Fruit fly (Drosophila melanogaster) whole organism, prepupa: Measurements from ENCODE around the gene brat.
A peak's percentile ranks its signal among the peaks of the same experiment; 100 is the strongest.

Source experiments
- Blimp-1 ChIP-seq: fragments of 200-800 bp; sonication (Bioruptor generic); optimal IDR thresholded peaks from 3 replicates; lab custom pipeline; 2017; ENCODE audit warnings: missing biosample characterization, missing genetic modification characterization, mild to moderate bottlenecking, moderate library complexity, missing genetic modification reagents
- CG10631 ChIP-seq: fragments of 200-800 bp; sonication (Bioruptor generic); optimal IDR thresholded peaks from 2 replicates; lab custom pipeline; 2016; ENCODE audit warnings: missing biosample characterization, missing genetic modification characterization
- CG10669 ChIP-seq: fragments of 200-800 bp; sonication (Bioruptor generic); optimal IDR thresholded peaks from 3 replicates; lab custom pipeline; 2018; ENCODE audit warnings: missing biosample characterization, mild to moderate bottlenecking, missing genetic modification characterization, moderate library complexity
- CG11294 ChIP-seq: fragments of 200-800 bp; sonication (Bioruptor generic); IDR thresholded peaks from 2 replicates; pipeline ENCODE4 v1.3.6; 2022; ENCODE audit warnings: missing biosample characterization, missing genetic modification characterization
- CG11902 ChIP-seq: fragments of 200-800 bp; sonication (Bioruptor generic); optimal IDR thresholded peaks from 3 replicates; lab custom pipeline; 2016; ENCODE audit warnings: missing biosample characterization, missing genetic modification characterization
- CG15336 ChIP-seq: fragments of 200-800 bp; sonication (Bioruptor generic); IDR thresholded peaks from 2 replicates; pipeline ENCODE4 v1.3.6; 2022; ENCODE audit warnings: missing biosample characterization, missing genetic modification characterization
- CG1621 ChIP-seq: fragments of 200-800 bp; sonication (Bioruptor generic); optimal IDR thresholded peaks from 3 replicates; lab custom pipeline; 2018; ENCODE audit warnings: missing biosample characterization, mild to moderate bottlenecking, missing genetic modification characterization
- CG16779 ChIP-seq: fragments of 200-800 bp; sonication (Bioruptor generic); optimal IDR thresholded peaks from 3 replicates; lab custom pipeline; 2017; ENCODE audit warnings: missing biosample characterization, mild to moderate bottlenecking, missing genetic modification characterization
- CG3032 ChIP-seq: fragments of 200-800 bp; optimal IDR thresholded peaks from 2 replicates; lab custom pipeline; 2019; ENCODE audit warnings: missing biosample characterization, mild to moderate bottlenecking, missing genetic modification characterization, moderate library complexity
- CG31627 ChIP-seq: fragments of 200-800 bp; sonication (Bioruptor generic); optimal IDR thresholded peaks from 3 replicates; lab custom pipeline; 2016; ENCODE audit warnings: missing biosample characterization, missing genetic modification characterization
- CG34406 ChIP-seq: fragments of 200-800 bp; sonication (Bioruptor generic); optimal IDR thresholded peaks from 3 replicates; lab custom pipeline; 2016; ENCODE audit warnings: missing biosample characterization, missing genetic modification characterization
- CG3919 ChIP-seq: fragments of 200-800 bp; sonication (Bioruptor generic); optimal IDR thresholded peaks from 3 replicates; lab custom pipeline; 2016; ENCODE audit warnings: missing biosample characterization, missing genetic modification characterization
- CG4318 ChIP-seq: fragments of 200-800 bp; sonication (Bioruptor generic); optimal IDR thresholded peaks from 3 replicates; lab custom pipeline; 2017; ENCODE audit warnings: missing biosample characterization, mild to moderate bottlenecking, missing genetic modification characterization
- CG6163 ChIP-seq: fragments of 200-800 bp; sonication (Bioruptor generic); IDR thresholded peaks from 3 replicates; pipeline ENCODE4 v1.3.6; 2022; ENCODE audit warnings: missing biosample characterization, missing genetic modification characterization
- CG6792 ChIP-seq: fragments of 200-800 bp; sonication (Bioruptor generic); optimal IDR thresholded peaks from 3 replicates; lab custom pipeline; 2016; ENCODE audit warnings: missing biosample characterization, missing genetic modification characterization
- CG6854 ChIP-seq: fragments of 200-800 bp; sonication (Bioruptor generic); optimal IDR thresholded peaks from 2 replicates; lab custom pipeline; 2017; ENCODE audit warnings: missing biosample characterization, mild to moderate bottlenecking, missing genetic modification characterization
- CG8119 ChIP-seq: fragments of 200-800 bp; sonication (Bioruptor generic); IDR thresholded peaks from 3 replicates; pipeline ENCODE4 v1.3.6; 2022; ENCODE audit warnings: missing biosample characterization, missing genetic modification characterization
- CG8319 ChIP-seq: fragments of 200-800 bp; sonication (Bioruptor generic); optimal IDR thresholded peaks from 3 replicates; lab custom pipeline; 2016; ENCODE audit warnings: missing biosample characterization, missing genetic modification characterization
- CG8632 ChIP-seq: fragments of 200-800 bp; sonication (Bioruptor generic); optimal IDR thresholded peaks from 3 replicates; lab custom pipeline; 2016; ENCODE audit warnings: missing biosample characterization, missing genetic modification characterization
- Eip78C ChIP-seq: fragments of 200-800 bp; sonication (Bioruptor generic); peaks from one replicate; lab custom pipeline; 2016; ENCODE audit warnings: missing biosample characterization, missing genetic modification characterization
- Eip93F ChIP-seq: fragments of 200-800 bp; sonication (Bioruptor generic); optimal IDR thresholded peaks from 2 replicates; lab custom pipeline; 2016; ENCODE audit warnings: missing biosample characterization, mild to moderate bottlenecking, missing genetic modification characterization
- Ets21C ChIP-seq: fragments of 200-800 bp; sonication (Bioruptor generic); optimal IDR thresholded peaks from 3 replicates; lab custom pipeline; 2016; ENCODE audit warnings: missing biosample characterization, missing genetic modification characterization
- Ets96B ChIP-seq: fragments of 200-800 bp; optimal IDR thresholded peaks from 2 replicates; lab custom pipeline; 2019; ENCODE audit warnings: missing biosample characterization, mild to moderate bottlenecking, missing genetic modification characterization, moderate library complexity
- Gug ChIP-seq: fragments of 200-800 bp; sonication (Bioruptor generic); IDR thresholded peaks from 2 replicates; pipeline ENCODE4 v1.3.6; 2022; ENCODE audit warnings: missing biosample characterization, missing genetic modification characterization
- Hr38 ChIP-seq: sonication (Bioruptor generic); optimal IDR thresholded peaks from 2 replicates; lab custom pipeline; 2016; ENCODE audit warnings: missing biosample characterization, missing genetic modification characterization
- Hr39 ChIP-seq: fragments of 200-800 bp; sonication (Bioruptor generic); optimal IDR thresholded peaks from 2 replicates; lab custom pipeline; 2016; ENCODE audit warnings: missing biosample characterization, missing genetic modification characterization
- Hr4 ChIP-seq: fragments of 200-800 bp; sonication (Bioruptor generic); optimal IDR thresholded peaks from 3 replicates; lab custom pipeline; 2016; ENCODE audit warnings: missing biosample characterization, missing genetic modification characterization
- Lpt ChIP-seq: fragments of 200-800 bp; sonication (Bioruptor generic); optimal IDR thresholded peaks from 3 replicates; lab custom pipeline; 2016; ENCODE audit warnings: missing biosample characterization, missing genetic modification characterization
- Met ChIP-seq: fragments of 200-800 bp; sonication (Bioruptor generic); optimal IDR thresholded peaks from 3 replicates; lab custom pipeline; 2016; ENCODE audit warnings: missing biosample characterization, missing genetic modification characterization
- Smox ChIP-seq: fragments of 200-800 bp; sonication (Bioruptor generic); optimal IDR thresholded peaks from 3 replicates; lab custom pipeline; 2016; ENCODE audit warnings: missing biosample characterization, missing genetic modification characterization
- Sox102F ChIP-seq: fragments of 200-800 bp; sonication (Bioruptor generic); optimal IDR thresholded peaks from 2 replicates; lab custom pipeline; 2016; ENCODE audit warnings: missing biosample characterization, mild to moderate bottlenecking, missing genetic modification characterization
- Sox14 ChIP-seq: fragments of 200-800 bp; sonication (Bioruptor generic); optimal IDR thresholded peaks from 3 replicates; lab custom pipeline; 2016; ENCODE audit warnings: missing biosample characterization, missing genetic modification characterization
- achi ChIP-seq: fragments of 200-800 bp; sonication (Bioruptor generic); optimal IDR thresholded peaks from 3 replicates; lab custom pipeline; 2016; ENCODE audit warnings: missing biosample characterization, missing genetic modification characterization
- acj6 ChIP-seq: fragments of 200-800 bp; sonication (Bioruptor generic); optimal IDR thresholded peaks from 3 replicates; lab custom pipeline; 2016; ENCODE audit warnings: missing biosample characterization, missing genetic modification characterization
- cyc ChIP-seq: fragments of 200-800 bp; sonication (Bioruptor generic); optimal IDR thresholded peaks from 3 replicates; lab custom pipeline; 2016; ENCODE audit warnings: missing biosample characterization, missing genetic modification characterization
- dac ChIP-seq: fragments of 200-800 bp; sonication (Bioruptor generic); optimal IDR thresholded peaks from 2 replicates; lab custom pipeline; 2017; ENCODE audit warnings: missing biosample characterization, mild to moderate bottlenecking, missing genetic modification characterization
- dsx ChIP-seq: fragments of 200-800 bp; optimal IDR thresholded peaks from 3 replicates; lab custom pipeline; 2019; ENCODE audit warnings: missing biosample characterization, mild to moderate bottlenecking, missing genetic modification characterization, moderate library complexity; ENCODE audit not compliant: poor library complexity, severe bottlenecking
- eg ChIP-seq: fragments of 200-800 bp; sonication (Bioruptor generic); IDR thresholded peaks from 3 replicates; pipeline ENCODE4 v1.3.6; 2022; ENCODE audit warnings: missing biosample characterization, missing genetic modification characterization
- esn ChIP-seq: fragments of 200-800 bp; sonication (Bioruptor generic); optimal IDR thresholded peaks from 2 replicates; lab custom pipeline; 2016; ENCODE audit warnings: missing biosample characterization, mild to moderate bottlenecking, missing genetic modification characterization, moderate library complexity
- fd59A ChIP-seq: fragments of 200-800 bp; sonication (Bioruptor generic); optimal IDR thresholded peaks from 2 replicates; lab custom pipeline; 2017; ENCODE audit warnings: missing biosample characterization, mild to moderate bottlenecking, missing genetic modification characterization, missing genetic modification reagents
- fd85E ChIP-seq: fragments of 200-800 bp; sonication (Bioruptor generic); optimal IDR thresholded peaks from 3 replicates; lab custom pipeline; 2016; ENCODE audit warnings: missing biosample characterization, missing genetic modification characterization
- fkh ChIP-seq: fragments of 200-800 bp; sonication (Bioruptor generic); optimal IDR thresholded peaks from 3 replicates; lab custom pipeline; 2017; ENCODE audit warnings: missing biosample characterization, mild to moderate bottlenecking, missing genetic modification characterization, moderate library complexity
- lz ChIP-seq: fragments of 200-800 bp; sonication (Bioruptor generic); optimal IDR thresholded peaks from 3 replicates; lab custom pipeline; 2016; ENCODE audit warnings: missing biosample characterization, missing genetic modification characterization
- pdm3 ChIP-seq: fragments of 200-800 bp; sonication (Bioruptor generic); optimal IDR thresholded peaks from 3 replicates; lab custom pipeline; 2016; ENCODE audit warnings: missing biosample characterization, missing genetic modification characterization
- salr ChIP-seq, 2 experiments: fragments of 200-800 bp; sonication (Bioruptor generic); optimal IDR thresholded peaks; 3 replicates each; lab custom pipeline; 2016 to 2018; ENCODE audit warnings: missing biosample characterization in 2 of 2, missing genetic modification characterization in 2 of 2, mild to moderate bottlenecking in 1 of 2
- spab ChIP-seq: fragments of 200-800 bp; sonication (Bioruptor generic); optimal IDR thresholded peaks from 2 replicates; lab custom pipeline; 2017; ENCODE audit warnings: missing biosample characterization, mild to moderate bottlenecking, missing genetic modification characterization, missing genetic modification reagents
- ss ChIP-seq, 2 experiments: fragments of 200-800 bp; sonication (Bioruptor generic); optimal IDR thresholded peaks; 2 replicates in 1 of 2; 3 replicates in 1 of 2; lab custom pipeline; 2017 to 2018; ENCODE audit warnings: mild to moderate bottlenecking in 2 of 2, missing biosample characterization in 2 of 2, missing genetic modification characterization in 2 of 2, moderate library complexity in 1 of 2
- svp ChIP-seq: fragments of 200-800 bp; sonication (Bioruptor generic); peaks from one replicate; lab custom pipeline; 2016; ENCODE audit warnings: missing biosample characterization, missing genetic modification characterization
- topi ChIP-seq: fragments of 200-800 bp; sonication (Bioruptor generic); optimal IDR thresholded peaks from 3 replicates; lab custom pipeline; 2016; ENCODE audit warnings: missing biosample characterization, missing genetic modification characterization
- vri ChIP-seq: fragments of 200-800 bp; sonication (Bioruptor generic); optimal IDR thresholded peaks from 3 replicates; lab custom pipeline; 2016; ENCODE audit warnings: missing biosample characterization, mild to moderate bottlenecking, missing genetic modification characterization

Gene brat

dm6 chr2L:19140257-19140983 is 6.8 kb downstream of the brat start (continued):
- TF ChIP-seq eg (GFP tag; lab: Robert Waterston, UW) (no peak), pdm3 (GFP tag; lab: Kevin White, UChicago) (no peak), Ets21C (GFP tag; lab: Kevin White, UChicago) (no peak), fd59A (GFP tag; lab: Kevin White, UChicago) (no peak), CG10669 (peak; percentile 45), lz (GFP tag; lab: Kevin White, UChicago) (no peak), CG3032 (tag; lab: Kevin White, UChicago) (peak; percentile 25), CG16779 (no peak)

- TF ChIP-seq CG11294 (GFP tag; lab: Robert Waterston, UW) (no peak), CG8632 (GFP tag; lab: Kevin White, UChicago) (no peak), CG6163 (GFP tag; lab: Robert Waterston, UW) (peak; percentile 60), fd85E (GFP tag; lab: Kevin White, UChicago) (no peak), CG1621 (no peak), CG31627 (peak; percentile 49), CG6792 (no peak), CG3032 (tag; lab: Kevin White, UChicago) (no peak), fkh (no peak), CG10669 (no peak), Sox14 (GFP tag; lab: Kevin White, UChicago) (peak; percentile 60), esn (GFP tag; lab: Kevin White, UChicago) (peak; percentile 46), cyc (GFP tag; lab: Kevin White, UChicago) (peak; percentile 58), vri (GFP tag; lab: Kevin White, UChicago) (no peak), ss (GFP tag; optimal IDR thresholded peaks at IDR 0.05; lab: Kevin White, UChicago) (no peak), achi (GFP tag; lab: Kevin White, UChicago) (peak; percentile 30), dsx (GFP tag; lab: Kevin White, UChicago) (peak; percentile 3), spab (GFP tag; lab: Kevin White, UChicago) (no peak), Blimp-1 (GFP tag; lab: Kevin White, UChicago) (no peak), CG11902 (no peak), acj6 (GFP tag; lab: Kevin White, UChicago) (peak; percentile 48), CG6854 (no peak), Eip93F (no peak), salr (GFP tag; optimal IDR thresholded peaks at IDR 0.05; lab: Kevin White, UChicago) (no peak), Gug (GFP tag; lab: Robert Waterston, UW) (no peak), Lpt (GFP tag; lab: Kevin White, UChicago) (no peak), Hr4 (GFP tag; lab: Kevin White, UChicago) (peak; percentile 54), CG10631 (GFP tag; lab: Kevin White, UChicago) (peak; percentile 46), CG16779 (no peak), CG15336 (GFP tag; lab: Robert Waterston, UW) (peak; percentile 51), Hr39 (GFP tag; lab: Kevin White, UChicago) (peak; percentile 54), svp (GFP tag; lab: Kevin White, UChicago) (peak; percentile 70), dac (GFP tag; lab: Kevin White, UChicago) (no peak), Met (GFP tag; lab: Kevin White, UChicago) (peak; percentile 67), CG8119 (GFP tag; lab: Robert Waterston, UW) (0 out of 3 replicates have a peak, but pooled peaks have one; percentile 39), Eip78C (GFP tag; lab: Kevin White, UChicago) (peak; percentile 71), CG8319 (no peak), topi (peak; percentile 34), pdm3 (GFP tag; lab: Kevin White, UChicago) (peak; percentile 44), CG3919 (peak; percentile 38), CG34406 (peak; percentile 13), Hr38 (GFP tag; lab: Kevin White, UChicago) (no peak), CG4318 (peak; percentile 1), Ets96B (tag; lab: Kevin White, UChicago) (no peak), Smox (GFP tag; lab: Kevin White, UChicago) (peak; percentile 24), Sox102F (GFP tag; lab: Kevin White, UChicago) (peak; percentile 35)
Measured at dm6 chr2L:19140984-19141262, 7.3 kb downstream of the brat start.
